Worm (Caenorhabditis elegans) whole organism, L1 larva: ENCODE measurements around the gene F11C7.6.

Source experiments
- C04F5.9 ChIP-seq: sonication (generic microtip); optimal IDR thresholded peaks from 2 replicates; lab custom pipeline; 2016; ENCODE audit warnings: missing genetic modification characterization, missing compliant biosample characterization
- C34B4.2 ChIP-seq: sonication (generic microtip); optimal IDR thresholded peaks from 2 replicates; lab custom pipeline; 2017; ENCODE audit warnings: mild to moderate bottlenecking, missing genetic modification characterization, missing compliant biosample characterization
- aly-2 ChIP-seq: fragments of 150-350 bp; optimal IDR thresholded peaks from 2 replicates; lab custom pipeline; 2014; ENCODE audit warnings: missing biosample characterization, missing genetic modification characterization
- ama-1 ChIP-seq: fragments of 150-350 bp; optimal IDR thresholded peaks from 2 replicates; lab custom pipeline; 2014
- blmp-1 ChIP-seq: fragments of 150-350 bp; optimal IDR thresholded peaks from 2 replicates; lab custom pipeline; 2014; ENCODE audit warnings: missing biosample characterization, missing genetic modification characterization
- ceh-8 ChIP-seq: fragments of 200-800 bp; sonication (Bioruptor generic); optimal IDR thresholded peaks from 2 replicates; lab custom pipeline; 2018; ENCODE audit warnings: mild to moderate bottlenecking, missing genetic modification characterization, moderate library complexity, missing compliant biosample characterization
- ceh-82 ChIP-seq, 3 experiments: fragments of 150-350 bp in 1 of 3; sonication (generic microtip) in 2 of 3; optimal IDR thresholded peaks; 2 replicates each; lab custom pipeline; 2014 to 2017; ENCODE audit warnings: missing biosample characterization in 3 of 3, missing genetic modification characterization in 3 of 3
- egl-13 ChIP-seq: sonication (generic microtip); optimal IDR thresholded peaks from 2 replicates; lab custom pipeline; 2016; ENCODE audit warnings: missing genotype, missing genetic modification reagents, missing genetic modification characterization, missing compliant biosample characterization
- elt-3 ChIP-seq, 6 experiments: fragments of 150-350 bp in 1 of 6; sonication (generic microtip); optimal IDR thresholded peaks; 2 replicates each; lab custom pipeline; 2017 to 2018; ENCODE audit warnings: missing biosample characterization in 6 of 6, missing genetic modification characterization in 6 of 6, inconsistent platforms in 1 of 6
- ets-5 ChIP-seq: fragments of 200-800 bp; sonication (Bioruptor generic); IDR thresholded peaks from 2 replicates; pipeline ENCODE4 v1.3.6; 2022; ENCODE audit warnings: missing genetic modification characterization, missing compliant biosample characterization
- isw-1 ChIP-seq: fragments of 200-800 bp; sonication (Bioruptor generic); IDR thresholded peaks from 2 replicates; pipeline ENCODE4 v1.3.6; 2022; ENCODE audit warnings: missing genetic modification characterization, missing compliant biosample characterization
- lin-13 ChIP-seq: fragments of 150-350 bp; optimal IDR thresholded peaks from 2 replicates; lab custom pipeline; 2014; ENCODE audit warnings: missing biosample characterization, missing genetic modification reagents, missing genetic modification characterization
- lin-14 ChIP-seq: fragments of 200-800 bp; sonication (Bioruptor generic); optimal IDR thresholded peaks from 2 replicates; lab custom pipeline; 2018; ENCODE audit warnings: mild to moderate bottlenecking, missing genetic modification characterization, moderate library complexity, missing compliant biosample characterization
- lin-15B ChIP-seq: fragments of 150-350 bp; sonication (generic microtip); optimal IDR thresholded peaks from 3 replicates; lab custom pipeline; 2014; ENCODE audit warnings: missing biosample characterization, missing genetic modification characterization
- lir-3 ChIP-seq: sonication (generic microtip); optimal IDR thresholded peaks from 2 replicates; lab custom pipeline; 2016; ENCODE audit warnings: mild to moderate bottlenecking, missing genetic modification characterization, moderate library complexity, missing compliant biosample characterization; ENCODE audit not compliant: poor library complexity
- lsy-2 ChIP-seq, 2 experiments: fragments of 150-350 bp; optimal IDR thresholded peaks; 2 replicates each; lab custom pipeline; 2014; ENCODE audit warnings: missing biosample characterization in 2 of 2, missing genetic modification characterization in 2 of 2
- mef-2 ChIP-seq: fragments of 150-350 bp; optimal IDR thresholded peaks from 2 replicates; lab custom pipeline; 2014; ENCODE audit warnings: missing biosample characterization, missing genetic modification characterization
- nhr-19 ChIP-seq: fragments of 200-800 bp; sonication (Bioruptor generic); conservative IDR thresholded peaks from 2 replicates; pipeline ENCODE4 v1.3.6; 2022; ENCODE audit warnings: missing genetic modification characterization, missing compliant biosample characterization
- nhr-28 ChIP-seq: fragments of 150-350 bp; optimal IDR thresholded peaks from 2 replicates; lab custom pipeline; 2014; ENCODE audit warnings: missing biosample characterization, missing genetic modification characterization
- nhr-47 ChIP-seq: sonication (generic microtip); optimal IDR thresholded peaks from 2 replicates; lab custom pipeline; 2016; ENCODE audit warnings: mild to moderate bottlenecking, missing genetic modification characterization, moderate library complexity, missing compliant biosample characterization
- nhr-71 ChIP-seq: sonication (generic microtip); optimal IDR thresholded peaks from 2 replicates; lab custom pipeline; 2016; ENCODE audit warnings: mild to moderate bottlenecking, missing genetic modification characterization, moderate library complexity, missing compliant biosample characterization
- nhr-76 ChIP-seq: sonication (generic microtip); optimal IDR thresholded peaks from 2 replicates; lab custom pipeline; 2017; ENCODE audit warnings: missing biosample characterization, missing genetic modification characterization
- nhr-77 ChIP-seq: fragments of 150-350 bp; optimal IDR thresholded peaks from 2 replicates; lab custom pipeline; 2014; ENCODE audit warnings: missing biosample characterization, missing genetic modification characterization
- nhr-84 ChIP-seq: sonication (generic microtip); optimal IDR thresholded peaks from 2 replicates; lab custom pipeline; 2017; ENCODE audit warnings: missing biosample characterization, missing genetic modification characterization
- nhr-85 ChIP-seq: sonication (generic microtip); peaks from one replicate; lab custom pipeline; 2016; ENCODE audit warnings: missing genetic modification characterization, inconsistent platforms, missing compliant biosample characterization
- pqm-1 ChIP-seq: sonication (generic microtip); optimal IDR thresholded peaks from 3 replicates; lab custom pipeline; 2017; ENCODE audit warnings: missing biosample characterization, missing genetic modification characterization
- swsn-7 ChIP-seq: sonication (generic microtip); optimal IDR thresholded peaks from 2 replicates; lab custom pipeline; 2016; ENCODE audit warnings: missing genetic modification characterization, missing compliant biosample characterization
- unc-130 ChIP-seq: fragments of 150-350 bp; optimal IDR thresholded peaks from 2 replicates; lab custom pipeline; 2017; ENCODE audit warnings: missing biosample characterization, missing genetic modification characterization, inconsistent platforms
- unc-86 ChIP-seq: sonication (generic microtip); optimal IDR thresholded peaks from 2 replicates; lab custom pipeline; 2016; ENCODE audit warnings: missing genetic modification characterization, missing compliant biosample characterization
- vab-15 ChIP-seq: sonication (generic microtip); optimal IDR thresholded peaks from 2 replicates; lab custom pipeline; 2017; ENCODE audit warnings: missing genotype, mild to moderate bottlenecking, missing genetic modification characterization, missing compliant biosample characterization
- xbp-1 ChIP-seq: sonication (generic microtip); optimal IDR thresholded peaks from 2 replicates; lab custom pipeline; 2016; ENCODE audit warnings: missing genetic modification characterization, missing compliant biosample characterization
- ztf-11 ChIP-seq, 2 experiments: sonication (generic microtip); optimal IDR thresholded peaks; 2 replicates each; lab custom pipeline; 2016 to 2017; ENCODE audit warnings: missing genetic modification characterization in 2 of 2, missing biosample characterization in 1 of 2, missing compliant biosample characterization in 1 of 2

F11C7.6 gene

ce11 chrX:17451410-17451809 lies 50.0 kb downstream of the F11C7.6 start, which contains the start of gene C36E6.2 (continued):
- TF ChIP-seq swsn-7 (tag; lab: Kevin White, UChicago) (peak; percentile 79), nhr-84 (no peak), nhr-47 (tag; lab: Kevin White, UChicago) (peak; percentile 82), unc-86 (tag; lab: Kevin White, UChicago) (peak; percentile 73), nhr-19 (GFP tag; lab: Robert Waterston, UW) (peak; percentile 75), lin-15B (tag; lab: Kevin White, UChicago) (no peak), lin-14 (GFP tag; lab: Kevin White, UChicago) (peak; percentile 94), ceh-8 (peak; percentile 30), ama-1 (no peak), lsy-2 (tag; optimal IDR thresholded peaks at IDR 0.05; lab: Kevin White, UChicago) (peak; percentile 72 to 76), nhr-77 (tag; lab: Kevin White, UChicago) (no peak), nhr-85 (tag; lab: Kevin White, UChicago) (peak; percentile 83), vab-15 (tag; lab: Kevin White, UChicago) (peak; percentile 56), lir-3 (tag; lab: Kevin White, UChicago) (peak; percentile 42), pqm-1 (tag; lab: Kevin White, UChicago) (no peak), aly-2 (no peak), blmp-1 (tag; lab: Kevin White, UChicago) (peak; percentile 82), nhr-76 (tag; lab: Kevin White, UChicago) (no peak), ceh-82 (tag; optimal IDR thresholded peaks at IDR 0.05; lab: Kevin White, UChicago) (peak; percentile 72 to 75 (median 74)), mef-2 (tag; lab: Kevin White, UChicago) (no peak), elt-3 (tag; optimal IDR thresholded peaks at IDR 0.05; lab: Kevin White, UChicago) (peak in 2 of 6 experiments; percentile 48 to 78), isw-1 (GFP tag; lab: Robert Waterston, UW) (peak; percentile 28), C04F5.9 (peak; percentile 51), ztf-11 (tag; optimal IDR thresholded peaks at IDR 0.05; lab: Kevin White, UChicago) (peak in 1 of 2 experiments; percentile 15), egl-13 (tag; lab: Kevin White, UChicago) (peak; percentile 16), lin-13 (GFP tag; lab: Kevin White, UChicago) (peak; percentile 54), ets-5 (no peak), xbp-1 (tag; lab: Kevin White, UChicago) (peak; percentile 97), nhr-28 (tag; lab: Kevin White, UChicago) (no peak), C34B4.2 (tag; lab: Kevin White, UChicago) (no peak), nhr-71 (tag; lab: Kevin White, UChicago) (peak; percentile 89), unc-130 (tag; lab: Kevin White, UChicago) (peak; percentile 88)
